Fruit fly (Drosophila melanogaster) whole organism, pupa: ENCODE measurements around the gene ppk17.

Source experiments
- CG10348 ChIP-seq: fragments of 200-800 bp; sonication (Bioruptor generic); IDR thresholded peaks from 2 replicates; pipeline ENCODE4 v1.3.6; 2022; ENCODE audit warnings: missing biosample characterization, missing genetic modification characterization
- CG12605 ChIP-seq: fragments of 200-800 bp; sonication (Bioruptor generic); IDR thresholded peaks from 2 replicates; pipeline ENCODE4 v1.3.6; 2022; ENCODE audit warnings: missing biosample characterization, missing genetic modification characterization
- CG13204 ChIP-seq: fragments of 200-800 bp; sonication (Bioruptor generic); optimal IDR thresholded peaks from 2 replicates; lab custom pipeline; 2018; ENCODE audit warnings: missing biosample characterization, mild to moderate bottlenecking, missing genetic modification characterization, moderate library complexity
- CG14655 ChIP-seq: fragments of 200-800 bp; sonication (Bioruptor generic); optimal IDR thresholded peaks from 3 replicates; lab custom pipeline; 2017; ENCODE audit warnings: mild to moderate bottlenecking, missing biosample characterization, missing genetic modification reagents, missing genetic modification characterization
- CG15710 ChIP-seq: fragments of 200-800 bp; sonication (Bioruptor generic); optimal IDR thresholded peaks from 2 replicates; lab custom pipeline; 2018; ENCODE audit warnings: missing biosample characterization, mild to moderate bottlenecking, missing genetic modification characterization, moderate library complexity
- CG17806 ChIP-seq: fragments of 200-800 bp; sonication (Bioruptor generic); optimal IDR thresholded peaks from 2 replicates; lab custom pipeline; 2018; ENCODE audit warnings: missing biosample characterization, mild to moderate bottlenecking, missing genetic modification characterization, moderate library complexity
- CG32121 ChIP-seq: fragments of 200-800 bp; sonication (Bioruptor generic); IDR thresholded peaks from 2 replicates; pipeline ENCODE4 v1.3.6; 2022; ENCODE audit warnings: missing biosample characterization, missing genetic modification characterization
- CG34367 ChIP-seq: fragments of 200-800 bp; sonication (Bioruptor generic); optimal IDR thresholded peaks from 2 replicates; lab custom pipeline; 2018; ENCODE audit warnings: missing biosample characterization, mild to moderate bottlenecking, missing genetic modification characterization
- CG4496 ChIP-seq: fragments of 200-800 bp; sonication (Bioruptor generic); IDR thresholded peaks from 3 replicates; pipeline ENCODE4 v1.3.6; 2022; ENCODE audit warnings: missing biosample characterization, missing genetic modification characterization
- CG8159 ChIP-seq: fragments of 200-800 bp; sonication (Bioruptor generic); optimal IDR thresholded peaks from 3 replicates; lab custom pipeline; 2018; ENCODE audit warnings: missing biosample characterization, mild to moderate bottlenecking, missing genetic modification characterization, moderate library complexity
- CG8301 ChIP-seq: fragments of 200-800 bp; sonication (Bioruptor generic); optimal IDR thresholded peaks from 2 replicates; lab custom pipeline; 2018; ENCODE audit warnings: missing biosample characterization, mild to moderate bottlenecking, missing genetic modification characterization
- CG9948 ChIP-seq: fragments of 200-800 bp; sonication (Bioruptor generic); optimal IDR thresholded peaks from 2 replicates; lab custom pipeline; 2018; ENCODE audit warnings: missing biosample characterization, mild to moderate bottlenecking, missing genetic modification characterization, moderate library complexity
- D1 ChIP-seq: fragments of 200-800 bp; sonication (Bioruptor generic); optimal IDR thresholded peaks from 2 replicates; lab custom pipeline; 2018; ENCODE audit warnings: missing biosample characterization, mild to moderate bottlenecking, missing genetic modification characterization, moderate library complexity
- EcR ChIP-seq: fragments of 200-800 bp; sonication (Bioruptor generic); optimal IDR thresholded peaks from 3 replicates; lab custom pipeline; 2019; ENCODE audit warnings: missing biosample characterization, missing genetic modification characterization, mild to moderate bottlenecking, moderate library complexity, missing genetic modification reagents
- Ets98B ChIP-seq: fragments of 200-800 bp; sonication (Bioruptor generic); IDR thresholded peaks from 2 replicates; pipeline ENCODE4 v1.3.6; 2022; ENCODE audit warnings: missing biosample characterization, missing genetic modification characterization
- Pif1A ChIP-seq: fragments of 200-800 bp; sonication (Bioruptor generic); optimal IDR thresholded peaks from 3 replicates; lab custom pipeline; 2016; ENCODE audit warnings: missing biosample characterization, missing genetic modification characterization
- Pif1B ChIP-seq: fragments of 200-800 bp; sonication (Bioruptor generic); optimal IDR thresholded peaks from 3 replicates; lab custom pipeline; 2016; ENCODE audit warnings: missing biosample characterization, missing genetic modification characterization
- Snoo ChIP-seq: fragments of 200-800 bp; sonication (Bioruptor generic); optimal IDR thresholded peaks from 3 replicates; lab custom pipeline; 2017; ENCODE audit warnings: missing biosample characterization, mild to moderate bottlenecking, missing genetic modification characterization, inconsistent platforms
- fd96Ca ChIP-seq: fragments of 200-800 bp; sonication (Bioruptor generic); IDR thresholded peaks from 3 replicates; pipeline ENCODE4 v1.3.6; 2022; ENCODE audit warnings: missing biosample characterization, missing genetic modification characterization
- gl ChIP-seq: fragments of 200-800 bp; sonication (Bioruptor generic); optimal IDR thresholded peaks from 2 replicates; lab custom pipeline; 2018; ENCODE audit warnings: missing biosample characterization, mild to moderate bottlenecking, missing genetic modification characterization
- rn ChIP-seq: fragments of 200-800 bp; sonication (Bioruptor generic); IDR thresholded peaks from 2 replicates; pipeline ENCODE4 v1.3.6; 2022; ENCODE audit warnings: missing biosample characterization, missing genetic modification characterization

Gene ppk17

DNA sequence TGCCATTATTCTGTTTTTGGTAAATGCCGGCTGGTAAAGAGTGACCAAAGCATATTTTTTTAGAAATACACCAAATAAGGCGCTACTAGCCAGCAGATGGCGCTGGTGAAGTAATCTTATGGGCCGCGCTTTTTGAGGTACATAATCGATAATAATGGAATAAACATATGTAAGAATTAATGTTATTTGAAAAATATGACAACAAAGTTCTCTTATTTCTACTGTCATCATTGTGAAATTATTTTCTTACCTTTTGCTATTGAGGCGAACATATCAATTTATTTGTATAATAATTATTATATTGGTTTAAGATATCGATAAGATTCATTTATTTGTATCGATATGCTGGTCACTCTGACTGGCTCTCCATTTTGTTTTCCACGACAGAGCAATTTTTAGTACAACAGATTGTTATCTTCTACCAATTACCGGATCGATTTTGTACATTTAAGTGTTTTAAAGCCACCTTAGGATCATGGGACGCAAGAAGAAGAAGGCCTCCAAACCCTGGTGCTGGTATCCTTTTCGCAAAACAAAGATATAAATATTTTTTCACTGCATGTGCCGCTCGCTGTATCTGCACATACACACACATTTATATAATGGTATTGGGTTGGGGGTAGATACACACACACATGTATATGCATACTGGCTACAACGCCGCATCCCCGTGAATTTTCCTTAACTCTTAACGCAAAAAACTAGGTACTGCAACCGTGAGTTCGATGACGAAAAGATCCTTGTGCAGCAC is 17.1 kb downstream of the ppk17 start, which contains the start of the genes LSm7 and BuGZ:
TSS of gene LSm7 (minus strand) at position 46 of the 751 bp plus-strand sequence.
TSS of gene BuGZ (plus strand) at position 351 of the 751 bp plus-strand sequence.
- TF ChIP-seq CG13204 (no peak), rn (GFP tag; lab: Robert Waterston, UW) (no peak), CG17806 (tag; lab: Kevin White, UChicago) (no peak), CG9948 (tag; lab: Kevin White, UChicago) (no peak), CG8301 (tag; lab: Kevin White, UChicago) (no peak), Ets98B (GFP tag; lab: Robert Waterston, UW) (no peak), CG4496 (no peak), fd96Ca (GFP tag; lab: Robert Waterston, UW) (no peak), gl (no peak), CG14655 (GFP tag; lab: Kevin White, UChicago) (no peak)

DNA sequence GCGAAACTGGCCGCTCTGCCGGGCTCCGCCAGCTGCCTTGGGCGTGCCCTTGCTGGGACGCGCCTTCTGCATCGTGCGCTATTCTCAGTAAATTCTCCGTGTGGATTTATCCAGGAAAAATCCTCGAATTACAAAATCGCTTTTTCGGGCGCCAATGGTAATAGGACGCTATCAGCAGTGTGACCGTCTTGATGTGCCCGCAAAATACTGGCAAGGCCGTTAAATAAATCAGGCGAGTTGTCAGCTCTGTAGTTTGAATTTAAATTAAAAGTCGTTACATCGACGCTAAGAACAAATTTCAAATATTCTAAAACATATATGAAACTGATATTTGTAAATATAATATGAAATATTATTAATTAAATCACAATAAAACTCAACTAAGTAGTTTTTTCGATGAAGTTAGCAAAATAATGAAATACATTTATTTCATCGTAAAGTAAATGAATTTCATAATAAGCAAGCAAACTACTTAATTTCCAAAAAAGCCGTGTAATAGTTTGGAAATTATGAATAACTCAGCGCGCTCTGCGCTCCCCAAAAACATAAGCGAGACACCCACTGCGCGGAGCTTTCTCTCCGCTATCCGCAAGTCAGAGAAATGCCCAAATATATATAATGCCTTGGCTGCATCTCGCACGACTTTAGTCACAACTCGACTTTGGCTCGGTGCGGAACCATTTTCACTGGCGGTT is 22.0 kb downstream of the ppk17 start, which contains the start of the genes glu and ChLD3:
TSS of gene glu (minus strand) at position 183 of the 695 bp plus-strand sequence.
TSS of gene ChLD3 (plus strand) at position 645 of the 695 bp plus-strand sequence.
- no peak for TF ChIP-seq CG9948 (tag; lab: Kevin White, UChicago)
- TF ChIP-seq CG14655 (GFP tag; lab: Kevin White, UChicago) = no peak
- TF ChIP-seq EcR (GFP tag; lab: Kevin White, UChicago) = no peak
- TF ChIP-seq CG17806 (tag; lab: Kevin White, UChicago) = no peak
- TF ChIP-seq CG12605 (GFP tag; lab: Robert Waterston, UW) = no peak
- TF ChIP-seq CG32121 (GFP tag; lab: Robert Waterston, UW) = no peak

DNA sequence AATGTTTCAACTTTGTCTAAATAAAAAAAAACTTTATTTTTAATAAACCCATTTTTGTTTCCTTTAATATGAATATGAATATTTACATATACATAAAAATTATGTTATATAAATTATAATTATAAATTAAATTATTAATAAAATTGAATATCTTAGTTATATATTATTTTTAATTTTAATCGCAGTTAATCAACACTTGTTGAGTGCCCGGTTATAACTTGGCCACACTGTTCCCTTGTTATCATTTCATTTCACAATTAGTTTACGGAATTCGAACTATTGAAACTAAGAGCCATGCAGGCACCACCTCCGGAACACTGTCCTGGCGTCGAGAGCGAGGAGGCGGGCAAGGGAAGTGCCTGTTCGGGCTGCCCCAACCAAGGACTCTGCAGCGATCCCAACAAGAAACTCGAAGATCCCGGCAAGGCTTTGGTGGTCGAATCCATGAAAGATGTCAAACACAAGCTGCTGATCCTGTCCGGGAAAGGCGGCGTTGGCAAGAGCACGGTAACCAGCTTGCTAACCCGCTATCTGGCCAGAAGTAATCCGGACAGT is 27.9 kb downstream of the ppk17 start, which contains the start of gene Nubp1:
TSS of gene Nubp1 (plus strand) at position 213 of the 555 bp plus-strand sequence.
- TF ChIP-seq Pif1A (GFP tag; lab: Kevin White, UChicago) = no peak
- TF ChIP-seq rn (GFP tag; lab: Robert Waterston, UW) = no peak

DNA sequence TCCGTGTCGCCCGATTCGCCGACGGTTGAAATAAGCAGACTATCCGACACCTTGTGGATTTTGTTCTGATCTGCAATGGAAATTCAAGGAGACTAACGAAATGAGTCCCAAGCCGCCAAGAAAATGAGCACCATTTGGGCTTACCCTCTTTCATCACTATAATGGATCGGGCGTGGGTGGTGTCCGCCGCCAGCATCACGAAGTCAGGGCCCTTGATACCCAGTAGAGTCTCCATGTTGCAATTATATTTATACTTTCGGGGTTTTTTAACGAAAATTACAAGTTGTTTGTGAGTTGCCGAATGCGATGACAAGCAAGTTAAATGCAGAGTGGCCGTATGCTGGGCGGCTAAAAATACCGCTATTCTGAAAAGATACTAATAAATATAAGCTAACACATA is 28.6 kb downstream of the ppk17 start, which contains the start of gene Prosbeta4:
TSS of gene Prosbeta4 (minus strand) at position 335 of the 400 bp plus-strand sequence.
- TF ChIP-seq rn (GFP tag; lab: Robert Waterston, UW) (no peak), CG17806 (tag; lab: Kevin White, UChicago) (no peak), CG4496 (no peak), CG10348 (GFP tag; lab: Robert Waterston, UW) (no peak), Snoo (tag; lab: Kevin White, UChicago) (no peak), CG8159 (tag; lab: Kevin White, UChicago) (no peak)
- TF ChIP-seq, all 21 proteins: peak for 0

DNA sequence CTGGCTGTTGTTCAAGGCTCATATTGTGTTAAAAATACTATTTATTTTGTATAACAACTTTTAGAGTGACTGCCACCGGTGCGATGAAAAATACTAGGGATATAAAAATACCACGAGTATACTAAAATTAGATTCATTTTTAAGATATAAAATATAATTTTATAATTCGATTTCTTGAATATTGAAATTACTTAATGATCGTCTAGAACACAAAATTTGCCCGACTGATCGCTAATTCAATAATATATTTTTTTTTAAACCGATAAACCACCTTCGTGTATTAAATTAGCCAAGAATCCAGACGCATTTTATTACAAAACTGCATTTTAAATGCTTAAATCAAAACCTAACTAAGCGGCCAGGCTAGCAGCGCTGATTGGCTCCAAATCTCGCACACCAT is 29.4 kb downstream of the ppk17 start, which contains the start of gene CG17996:
TSS of gene CG17996 (minus strand) at position 101 of the 400 bp plus-strand sequence.
- TF ChIP-seq CG17806 (tag; lab: Kevin White, UChicago) (no peak), CG8301 (tag; lab: Kevin White, UChicago) (no peak), CG34367 (no peak)

DNA sequence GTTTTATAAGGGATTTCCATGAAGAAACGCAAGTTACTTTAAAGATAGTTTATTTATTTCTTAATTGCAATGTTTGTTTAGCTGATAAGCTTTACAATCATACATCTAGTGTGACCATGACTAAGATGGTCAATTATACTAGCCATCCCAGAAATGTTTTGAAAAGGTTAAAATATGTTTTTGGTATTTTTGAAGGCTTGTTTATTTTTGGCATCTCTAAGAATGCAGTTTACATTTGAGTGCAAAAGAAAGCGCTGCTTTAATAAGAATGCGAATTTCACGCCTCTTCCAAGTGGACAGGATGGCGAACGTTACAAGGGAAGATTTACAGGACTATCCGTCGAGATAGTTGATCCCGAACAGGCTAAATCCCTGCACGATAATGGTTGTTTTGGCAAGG is 30.8 kb downstream of the ppk17 start, which contains the start of gene Tsen2:
TSS of gene Tsen2 (plus strand) at position 222 of the 400 bp plus-strand sequence.
- TF ChIP-seq CG8301 (tag; lab: Kevin White, UChicago) (no peak), Pif1A (GFP tag; lab: Kevin White, UChicago) (no peak), rn (GFP tag; lab: Robert Waterston, UW) (no peak), CG15710 (tag; lab: Kevin White, UChicago) (no peak), D1 (tag; lab: Kevin White, UChicago) (no peak), CG8159 (tag; lab: Kevin White, UChicago) (no peak), CG10348 (GFP tag; lab: Robert Waterston, UW) (no peak), EcR (GFP tag; lab: Kevin White, UChicago) (no peak), CG34367 (no peak), CG12605 (GFP tag; lab: Robert Waterston, UW) (no peak), CG9948 (tag; lab: Kevin White, UChicago) (no peak), Pif1B (GFP tag; lab: Kevin White, UChicago) (no peak), gl (no peak), CG4496 (no peak), Snoo (tag; lab: Kevin White, UChicago) (no peak), CG17806 (tag; lab: Kevin White, UChicago) (no peak), fd96Ca (GFP tag; lab: Robert Waterston, UW) (no peak), CG32121 (GFP tag; lab: Robert Waterston, UW) (no peak), CG13204 (no peak), Ets98B (GFP tag; lab: Robert Waterston, UW) (no peak)
- TF ChIP-seq, all 21 proteins: peak for 0
